Fruit fly (Drosophila melanogaster) whole organism, embryonic: ENCODE data around the gene CG14423.

Source experiments
- Ada2b ChIP-seq: fragments of 200-800 bp; sonication (Bioruptor generic); IDR thresholded peaks from 2 replicates; pipeline ENCODE4 v1.3.6; 2022; ENCODE audit warnings: missing biosample characterization, missing genetic modification characterization
- CG11456 ChIP-seq: fragments of 200-800 bp; sonication (Bioruptor generic); IDR thresholded peaks from 3 replicates; pipeline ENCODE4 v1.3.6; 2022; ENCODE audit warnings: missing biosample characterization, missing genetic modification characterization
- CG11504 ChIP-seq: fragments of 200-800 bp; sonication (Bioruptor generic); optimal IDR thresholded peaks from 3 replicates; lab custom pipeline; 2019; ENCODE audit warnings: missing biosample characterization, mild to moderate bottlenecking, missing genetic modification characterization, moderate library complexity
- CG12769 ChIP-seq: fragments of 200-800 bp; sonication (Bioruptor generic); optimal IDR thresholded peaks from 2 replicates; lab custom pipeline; 2019; ENCODE audit warnings: missing biosample characterization, mild to moderate bottlenecking, missing genetic modification characterization, moderate library complexity
- CG15269 ChIP-seq: fragments of 200-800 bp; sonication (Bioruptor generic); optimal IDR thresholded peaks from 2 replicates; lab custom pipeline; 2018; ENCODE audit warnings: missing biosample characterization, mild to moderate bottlenecking, missing genetic modification characterization, moderate library complexity
- CG1603 ChIP-seq: fragments of 200-800 bp; sonication (Bioruptor generic); optimal IDR thresholded peaks from 2 replicates; lab custom pipeline; 2019; ENCODE audit warnings: missing biosample characterization, mild to moderate bottlenecking, missing genetic modification characterization, moderate library complexity
- CG18599 ChIP-seq: fragments of 200-800 bp; sonication (Bioruptor generic); optimal IDR thresholded peaks from 3 replicates; lab custom pipeline; 2017; ENCODE audit warnings: missing biosample characterization, missing genetic modification characterization, mild to moderate bottlenecking, moderate library complexity, missing genetic modification reagents
- CG2120 ChIP-seq: fragments of 200-800 bp; sonication (Bioruptor generic); optimal IDR thresholded peaks from 3 replicates; lab custom pipeline; 2016; ENCODE audit warnings: missing biosample characterization, missing genetic modification characterization
- CG2202 ChIP-seq: fragments of 200-800 bp; sonication (Bioruptor generic); optimal IDR thresholded peaks from 2 replicates; lab custom pipeline; 2018; ENCODE audit warnings: missing biosample characterization, mild to moderate bottlenecking, missing genetic modification characterization
- CG2678 ChIP-seq: fragments of 200-800 bp; sonication (Bioruptor generic); optimal IDR thresholded peaks from 3 replicates; lab custom pipeline; 2019; ENCODE audit warnings: missing biosample characterization, mild to moderate bottlenecking, missing genetic modification characterization, moderate library complexity
- CG32532 ChIP-seq: fragments of 200-800 bp; sonication (Bioruptor generic); IDR thresholded peaks from 2 replicates; pipeline ENCODE4 v1.3.6; 2022; ENCODE audit warnings: missing biosample characterization, missing genetic modification characterization
- CG32772 ChIP-seq: fragments of 200-800 bp; sonication (Bioruptor generic); IDR thresholded peaks from 2 replicates; pipeline ENCODE4 v1.3.6; 2022; ENCODE audit warnings: missing biosample characterization, missing genetic modification characterization
- CG6689 ChIP-seq: fragments of 200-800 bp; sonication (Bioruptor generic); IDR thresholded peaks from 2 replicates; pipeline ENCODE4 v1.3.6; 2022; ENCODE audit warnings: missing biosample characterization, missing genetic modification characterization
- CG8290 ChIP-seq, 3 experiments: fragments of 200-800 bp; sonication (Bioruptor generic); optimal IDR thresholded peaks; 2 replicates each; lab custom pipeline; 2016 to 2019; ENCODE audit warnings: missing biosample characterization in 3 of 3, missing genetic modification characterization in 3 of 3, mild to moderate bottlenecking in 2 of 3, moderate library complexity in 1 of 3
- CG9215 ChIP-seq: fragments of 200-800 bp; sonication (Bioruptor generic); IDR thresholded peaks from 2 replicates; pipeline ENCODE4 v1.3.6; 2022; ENCODE audit warnings: missing biosample characterization, missing genetic modification characterization
- D19A ChIP-seq: fragments of 200-800 bp; optimal IDR thresholded peaks from 3 replicates; lab custom pipeline; 2019; ENCODE audit warnings: missing biosample characterization, mild to moderate bottlenecking, missing genetic modification characterization, moderate library complexity
- Ets65A ChIP-seq: fragments of 200-800 bp; sonication (Bioruptor generic); peaks from one replicate; lab custom pipeline; 2016; ENCODE audit warnings: missing biosample characterization, missing genetic modification characterization
- Fer1 ChIP-seq: fragments of 200-800 bp; sonication (Bioruptor generic); optimal IDR thresholded peaks from 2 replicates; lab custom pipeline; 2017; ENCODE audit warnings: missing biosample characterization, mild to moderate bottlenecking, missing genetic modification characterization
- Gug ChIP-seq: fragments of 200-800 bp; sonication (Bioruptor generic); IDR thresholded peaks from 4 replicates; pipeline ENCODE4 v1.3.6; 2022; ENCODE audit warnings: missing biosample characterization, missing genetic modification characterization
- HmgD ChIP-seq: fragments of 200-800 bp; sonication (Bioruptor generic); optimal IDR thresholded peaks from 3 replicates; lab custom pipeline; 2016; ENCODE audit warnings: missing biosample characterization, missing genetic modification characterization
- Hmr ChIP-seq: fragments of 200-800 bp; sonication (Bioruptor generic); optimal IDR thresholded peaks from 3 replicates; lab custom pipeline; 2017; ENCODE audit warnings: mild to moderate bottlenecking, missing biosample characterization, missing genetic modification reagents, missing genetic modification characterization
- Hr39 ChIP-seq: fragments of >200 bp; optimal IDR thresholded peaks from 2 replicates; lab custom pipeline; 2017
- Med ChIP-seq: fragments of 200-800 bp; sonication (Bioruptor generic); peaks from one replicate; lab custom pipeline; 2016; ENCODE audit warnings: missing biosample characterization, missing genetic modification characterization, mild to moderate bottlenecking, inconsistent platforms, moderate library complexity
- Mes4 ChIP-seq: fragments of 200-800 bp; sonication (Bioruptor generic); optimal IDR thresholded peaks from 2 replicates; lab custom pipeline; 2016; ENCODE audit warnings: missing biosample characterization, missing genetic modification characterization
- NC2α ChIP-seq: fragments of 200-800 bp; sonication (Bioruptor generic); optimal IDR thresholded peaks from 2 replicates; lab custom pipeline; 2016; ENCODE audit warnings: missing biosample characterization, missing genetic modification characterization
- Oaz ChIP-seq: fragments of 200-800 bp; sonication (Bioruptor generic); IDR thresholded peaks from 2 replicates; pipeline ENCODE4 v1.3.6; 2022; ENCODE audit warnings: missing biosample characterization, missing genetic modification characterization
- Ptx1 ChIP-seq: fragments of 200-800 bp; sonication (Bioruptor generic); IDR thresholded peaks from 2 replicates; pipeline ENCODE4 v1.3.6; 2022; ENCODE audit warnings: missing biosample characterization, missing genetic modification characterization
- Rfx ChIP-seq: fragments of 200-800 bp; sonication (Bioruptor generic); IDR thresholded peaks from 2 replicates; pipeline ENCODE4 v1.3.6; 2022; ENCODE audit warnings: missing biosample characterization, missing genetic modification characterization
- Sox102F ChIP-seq: fragments of 200-800 bp; sonication (Bioruptor generic); optimal IDR thresholded peaks from 2 replicates; lab custom pipeline; 2018; ENCODE audit warnings: missing biosample characterization, mild to moderate bottlenecking, missing genetic modification characterization, moderate library complexity
- Usf ChIP-seq: fragments of 200-800 bp; sonication (Bioruptor generic); optimal IDR thresholded peaks from 2 replicates; lab custom pipeline; 2017; ENCODE audit warnings: missing genotype, missing biosample characterization, missing genetic modification characterization
- da ChIP-seq: fragments of 200-800 bp; sonication (Bioruptor generic); optimal IDR thresholded peaks from 2 replicates; lab custom pipeline; 2016; ENCODE audit warnings: missing biosample characterization, missing genetic modification characterization
- gem ChIP-seq: fragments of 200-800 bp; sonication (Bioruptor generic); optimal IDR thresholded peaks from 2 replicates; lab custom pipeline; 2019; ENCODE audit warnings: missing biosample characterization, mild to moderate bottlenecking, missing genetic modification characterization, moderate library complexity
- grau ChIP-seq: fragments of 200-800 bp; optimal IDR thresholded peaks from 3 replicates; lab custom pipeline; 2019; ENCODE audit warnings: missing biosample characterization, mild to moderate bottlenecking, missing genetic modification characterization, moderate library complexity
- gt ChIP-seq: fragments of 200-800 bp; sonication (Bioruptor generic); IDR thresholded peaks from 2 replicates; pipeline ENCODE4 v1.3.6; 2022; ENCODE audit warnings: missing biosample characterization, missing genetic modification characterization
- lab ChIP-seq: fragments of 200-800 bp; sonication (Bioruptor generic); optimal IDR thresholded peaks from 3 replicates; lab custom pipeline; 2017; ENCODE audit warnings: missing biosample characterization, missing genetic modification characterization, mild to moderate bottlenecking, moderate library complexity, missing genetic modification reagents
- lbe ChIP-seq: fragments of 200-800 bp; sonication (Bioruptor generic); optimal IDR thresholded peaks from 2 replicates; lab custom pipeline; 2016; ENCODE audit warnings: missing biosample characterization, mild to moderate bottlenecking, missing genetic modification characterization
- lmd ChIP-seq: fragments of 200-800 bp; sonication (Bioruptor generic); IDR thresholded peaks from 2 replicates; pipeline ENCODE4 v1.3.6; 2022; ENCODE audit warnings: missing biosample characterization, missing genetic modification characterization
- pb ChIP-seq: fragments of 200-800 bp; sonication (Bioruptor generic); optimal IDR thresholded peaks from 3 replicates; lab custom pipeline; 2016; ENCODE audit warnings: missing biosample characterization, missing genetic modification characterization
- pita ChIP-seq: fragments of 200-800 bp; sonication (Bioruptor generic); optimal IDR thresholded peaks from 2 replicates; lab custom pipeline; 2017; ENCODE audit warnings: missing biosample characterization, mild to moderate bottlenecking, missing genetic modification characterization
- prd ChIP-seq, 3 experiments: fragments of >200 bp in 2 of 3; fragments of 200-800 bp in 1 of 3; sonication (Bioruptor generic) in 1 of 3; optimal IDR thresholded peaks in 2 of 3; IDR thresholded peaks in 1 of 3; 2 replicates in 2 of 3; 3 replicates in 1 of 3; pipeline versions ENCODE4 v1.3.6 to Lab custom; 2017 to 2022; ENCODE audit warnings: missing biosample characterization in 1 of 3, missing genetic modification characterization in 1 of 3
- row ChIP-seq: fragments of 200-800 bp; sonication (Bioruptor generic); IDR thresholded peaks from 3 replicates; pipeline ENCODE4 v1.3.6; 2022; ENCODE audit warnings: missing biosample characterization, missing genetic modification characterization
- sisA ChIP-seq: fragments of 200-800 bp; sonication (Bioruptor generic); IDR thresholded peaks from 2 replicates; pipeline ENCODE4 v1.3.6; 2022; ENCODE audit warnings: missing biosample characterization, missing genetic modification characterization
- slbo ChIP-seq: fragments of 200-800 bp; sonication (Bioruptor generic); IDR thresholded peaks from 2 replicates; pipeline ENCODE4 v1.3.6; 2022; ENCODE audit warnings: missing biosample characterization, missing genetic modification characterization
- sr ChIP-seq: fragments of 200-800 bp; sonication (Bioruptor generic); IDR thresholded peaks from 3 replicates; pipeline ENCODE4 v1.3.6; 2022; ENCODE audit warnings: missing biosample characterization, missing genetic modification characterization
- stc ChIP-seq: fragments of 200-800 bp; sonication (Bioruptor generic); IDR thresholded peaks from 2 replicates; pipeline ENCODE4 v1.3.6; 2022; ENCODE audit warnings: missing biosample characterization, missing genetic modification characterization
- unpg ChIP-seq: fragments of 200-800 bp; sonication (Bioruptor generic); optimal IDR thresholded peaks from 3 replicates; lab custom pipeline; 2018; ENCODE audit warnings: missing biosample characterization, mild to moderate bottlenecking, missing genetic modification characterization, moderate library complexity
- vvl ChIP-seq: fragments of 200-800 bp; sonication (Bioruptor generic); IDR thresholded peaks from 2 replicates; pipeline ENCODE4 v1.3.6; 2022; ENCODE audit warnings: missing biosample characterization, missing genetic modification characterization

The CG14423 gene

DNA sequence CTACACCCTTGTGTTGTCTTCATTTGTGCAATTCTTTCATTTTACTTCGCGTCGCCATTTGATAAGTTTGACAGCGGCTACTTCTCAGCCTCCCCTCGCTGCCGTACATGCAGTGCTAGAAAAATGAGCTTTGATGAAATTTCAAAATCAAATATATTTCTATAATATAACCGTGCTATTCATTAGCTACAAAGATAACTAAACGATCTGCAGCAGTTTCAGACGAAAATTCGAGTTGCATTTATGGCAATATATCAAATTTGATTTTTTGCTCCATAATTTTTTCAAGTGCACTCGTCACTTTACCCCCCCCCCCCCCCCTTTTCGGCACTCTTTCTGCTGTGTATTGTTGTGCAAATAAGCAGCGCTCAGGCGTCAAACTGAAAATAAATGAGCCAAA lies 32.6 kb upstream of the CG14423 start (continued):
- no peak for TF ChIP-seq Mes4 (GFP tag; lab: Kevin White, UChicago)
- 0 out of 2 replicates have a peak, but pooled peaks have one; percentile 19 for TF ChIP-seq CG6689 (GFP tag; lab: Robert Waterston, UW)
- no peak for TF ChIP-seq stc (GFP tag; lab: Robert Waterston, UW)
- TF ChIP-seq CG12769, result peak; percentile 11
- no peak for TF ChIP-seq pb (GFP tag; lab: Kevin White, UChicago)
- TF ChIP-seq NC2α (GFP tag; lab: Kevin White, UChicago), result no peak
- TF ChIP-seq unpg (GFP tag; lab: Kevin White, UChicago), result peak; percentile 36
- TF ChIP-seq gt (GFP tag; lab: Robert Waterston, UW), result no peak
- TF ChIP-seq Sox102F (GFP tag; lab: Kevin White, UChicago), result peak; percentile 29
- peak; percentile 20 for TF ChIP-seq CG2120
- no peak for TF ChIP-seq pita
- 0 out of 2 replicates have a peak, but pooled peaks have one; percentile 22 for TF ChIP-seq Ptx1 (GFP tag; lab: Robert Waterston, UW)

DNA sequence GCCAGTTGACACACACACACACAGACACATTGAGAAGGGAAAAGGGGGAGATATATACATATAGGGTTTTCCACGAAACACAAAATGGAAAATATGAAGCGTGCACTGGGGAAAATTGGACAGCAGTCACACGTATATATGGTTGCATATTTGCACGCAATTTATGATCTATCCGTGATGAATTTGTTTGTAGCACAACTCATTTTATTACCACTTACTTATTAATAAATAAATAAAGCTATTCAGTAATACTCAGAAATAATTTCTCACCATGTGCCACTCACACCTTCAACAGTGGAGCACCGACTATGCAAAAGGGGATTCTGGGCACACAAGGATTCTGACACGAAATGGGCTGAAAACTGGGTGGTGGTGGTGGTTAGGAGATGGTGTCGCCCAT lies 31.1 kb upstream of the CG14423 start:
- TF ChIP-seq CG15269 (tag; lab: Kevin White, UChicago), result peak; percentile 13
- TF ChIP-seq CG9215 (GFP tag; lab: Robert Waterston, UW), result peak; percentile 36; the same call in 1 of the 2 replicates
- TF ChIP-seq Oaz (GFP tag; lab: Robert Waterston, UW), result 0 out of 2 replicates have a peak, but pooled peaks have one; percentile 13
- TF ChIP-seq CG11456 (GFP tag; lab: Robert Waterston, UW), result 0 out of 3 replicates have a peak, but pooled peaks have one; percentile 21
- peak; percentile 32 for TF ChIP-seq CG2678 (tag; lab: Kevin White, UChicago)
- TF ChIP-seq CG6689 (GFP tag; lab: Robert Waterston, UW), result 0 out of 2 replicates have a peak, but pooled peaks have one; percentile 16
- peak; percentile 52; the same call in 2 of the 3 replicates for TF ChIP-seq row (GFP tag; lab: Robert Waterston, UW)
- TF ChIP-seq gem (tag; lab: Kevin White, UChicago), result peak; percentile 22
- no peak for TF ChIP-seq da (GFP tag; lab: Kevin White, UChicago)
- peak; percentile 41 for TF ChIP-seq lmd (GFP tag; lab: Robert Waterston, UW)
- TF ChIP-seq Hr39 (lab: Kevin White, UChicago), result no peak
- TF ChIP-seq CG2202 (tag; lab: Kevin White, UChicago), result no peak
- TF ChIP-seq sisA (GFP tag; lab: Robert Waterston, UW), result 0 out of 2 replicates have a peak, but pooled peaks have one; percentile 23
- peak; percentile 45 for TF ChIP-seq CG32532
- no peak for TF ChIP-seq CG8290 (GFP tag; optimal IDR thresholded peaks at IDR 0.05; lab: Kevin White, UChicago)
- TF ChIP-seq CG8290 (tag; optimal IDR thresholded peaks at IDR 0.05; lab: Kevin White, UChicago), result no peak
- no peak for TF ChIP-seq Usf
- peak; percentile 38; the same call in 1 of the 2 replicates for TF ChIP-seq slbo (GFP tag; lab: Robert Waterston, UW)
- peak; percentile 8; the same call in 1 of the 4 replicates for TF ChIP-seq Gug
- no peak for TF ChIP-seq lbe (GFP tag; lab: Kevin White, UChicago)
- peak; percentile 1 for TF ChIP-seq CG1603 (tag; lab: Kevin White, UChicago)
- TF ChIP-seq sr, result no peak
- TF ChIP-seq prd (optimal IDR thresholded peaks at IDR 0.05; lab: Kevin White, UChicago), result no peak
- 0 out of 3 replicates have a peak, but pooled peaks have one; percentile 24 for TF ChIP-seq prd (GFP tag; IDR thresholded peaks at IDR 0.05; lab: Robert Waterston, UW)
- peak; percentile 23 for TF ChIP-seq CG11504
- peak; percentile 29 for TF ChIP-seq Hmr (GFP tag; lab: Kevin White, UChicago)
- TF ChIP-seq Ptx1 (GFP tag; lab: Robert Waterston, UW), result peak; percentile 22; the same call in 1 of the 2 replicates
- TF ChIP-seq CG32772 (GFP tag; lab: Robert Waterston, UW), result 0 out of 2 replicates have a peak, but pooled peaks have one; percentile 6
- peak; percentile 63 for TF ChIP-seq CG18599 (GFP tag; lab: Kevin White, UChicago)
- no peak for TF ChIP-seq D19A
- TF ChIP-seq vvl (GFP tag; lab: Robert Waterston, UW), result 0 out of 2 replicates have a peak, but pooled peaks have one; percentile 11
- 0 out of 2 replicates have a peak, but pooled peaks have one; percentile 30 for TF ChIP-seq Rfx
- TF ChIP-seq Ets65A (GFP tag; lab: Kevin White, UChicago), result peak; percentile 62
- peak; percentile 5 for TF ChIP-seq CG2120
- TF ChIP-seq HmgD (GFP tag; lab: Kevin White, UChicago), result no peak
- TF ChIP-seq Ada2b, result 0 out of 2 replicates have a peak, but pooled peaks have one; percentile 26
- peak; percentile 2 for TF ChIP-seq Fer1
- peak; percentile 64 for TF ChIP-seq Med (GFP tag; lab: Kevin White, UChicago)
- peak; percentile 42 for TF ChIP-seq lab (GFP tag; lab: Kevin White, UChicago)
- peak; percentile 12 for TF ChIP-seq grau (tag; lab: Kevin White, UChicago)
